Worm (Caenorhabditis elegans): Measurements from ENCODE around the gene F01D5.10.
"Not testable (repeated sequence)": the region's sequence is repeated elsewhere in the genome, so short reads cannot be mapped to it uniquely, and the experiment has no call there.

Gene F01D5.10

ce11 chrII:13972199-13972598, 48.9 kb downstream of the F01D5.10 start:
- TF ChIP-seq aha-1 (tag) (peak; percentile 87), egl-43 (GFP tag; IDR thresholded peaks at IDR 0.05) (0 out of 2 replicates have a peak, but pooled peaks have one; percentile 32), dmd-9 (GFP tag; IDR thresholded peaks at IDR 0.05) (no peak), nhr-48 (tag; optimal IDR thresholded peaks at IDR 0.05) (no peak), mes-2 (tag; optimal IDR thresholded peaks at IDR 0.05; ENCODE audit: poor library complexity, severe bottlenecking) (no peak), nhr-42 (GFP tag; IDR thresholded peaks at IDR 0.05) (peak; percentile 54), set-16 (GFP tag; IDR thresholded peaks at IDR 0.05) (peak; percentile 82)

- no peak for TF ChIP-seq daf-8 (GFP tag; IDR thresholded peaks at IDR 0.05)
- no peak for TF ChIP-seq zag-1 (tag; optimal IDR thresholded peaks at IDR 0.05)
- TF ChIP-seq mep-1 (tag; optimal IDR thresholded peaks at IDR 0.05): no peak
- TF ChIP-seq set-16 (GFP tag; IDR thresholded peaks at IDR 0.05): no peak
- no peak for TF ChIP-seq tra-1 (GFP tag; IDR thresholded peaks at IDR 0.05)
- no peak for TF ChIP-seq nhr-28 (tag; optimal IDR thresholded peaks at IDR 0.05)
- no peak for TF ChIP-seq ceh-28 (tag; optimal IDR thresholded peaks at IDR 0.05)
- no peak for TF ChIP-seq T20F7.1 (GFP tag; optimal IDR thresholded peaks at IDR 0.05)
- TF ChIP-seq dmd-6 (GFP tag; IDR thresholded peaks at IDR 0.05): no peak
- no peak for TF ChIP-seq pha-4 (GFP tag; IDR thresholded peaks at IDR 0.05)
- TF ChIP-seq pha-4 (tag; optimal IDR thresholded peaks at IDR 0.05): no peak
- TF ChIP-seq gei-8 (GFP tag; optimal IDR thresholded peaks at IDR 0.05): no peak
- no peak for TF ChIP-seq ama-1 (optimal IDR thresholded peaks at IDR 0.05)
- TF ChIP-seq spr-3 (GFP tag; optimal IDR thresholded peaks at IDR 0.05): no peak
- TF ChIP-seq ceh-82 (tag; optimal IDR thresholded peaks at IDR 0.05): no peak
- no peak for TF ChIP-seq ceh-20 (GFP tag; IDR thresholded peaks at IDR 0.05)
- TF ChIP-seq lin-1 (GFP tag; IDR thresholded peaks at IDR 0.05): no peak
These were observed 52.2 kb downstream of the F01D5.10 start, which contains the start of gene sre-43 for ce11 chrII:13968979-13969378. Gene sre-43 (minus strand): TSS chrII:13969079.

ce11 chrII:13968007-13968406, 53.1 kb downstream of the F01D5.10 start:
- peak; percentile 47; the same call in 1 of the 2 replicates for TF ChIP-seq set-16 (GFP tag; IDR thresholded peaks at IDR 0.05)
- 0 out of 2 replicates have a peak, but pooled peaks have one; percentile 25 for TF ChIP-seq nhr-42 (GFP tag; IDR thresholded peaks at IDR 0.05)
- TF ChIP-seq unc-62 (GFP tag; optimal IDR thresholded peaks at IDR 0.05 in 1 of 2): peak in 1 of 2 experiments; percentile 89
- TF ChIP-seq unc-62 (tag; optimal IDR thresholded peaks at IDR 0.05): not testable (repeated sequence)
